Worm (Caenorhabditis elegans) whole organism, L4 larva: ENCODE results near the gene Y39H10B.2.
A peak's percentile ranks its signal among the peaks of the same experiment; 100 is the strongest.

Experiments used
- D1046.2 ChIP-seq: fragments of 200-800 bp; sonication (Bioruptor generic); IDR thresholded peaks from 2 replicates; pipeline ENCODE4 v1.3.6; 2022; ENCODE audit warnings: missing genetic modification characterization, missing compliant biosample characterization
- F26F4.8 ChIP-seq: fragments of 200-800 bp; sonication (Bioruptor generic); conservative IDR thresholded peaks from 2 replicates; pipeline ENCODE4 v1.3.6; 2022; ENCODE audit warnings: missing genetic modification characterization, missing compliant biosample characterization
- F37D6.2 ChIP-seq: sonication (generic microtip); optimal IDR thresholded peaks from 2 replicates; lab custom pipeline; 2016; ENCODE audit warnings: mild to moderate bottlenecking, missing genetic modification characterization, missing compliant biosample characterization
- F49E8.2 ChIP-seq: sonication (generic microtip); optimal IDR thresholded peaks from 2 replicates; lab custom pipeline; 2016; ENCODE audit warnings: missing compliant biosample characterization, mild to moderate bottlenecking, missing genetic modification characterization, borderline replicate concordance
- T20F7.1 ChIP-seq: fragments of 200-800 bp; sonication (Bioruptor generic); optimal IDR thresholded peaks from 2 replicates; lab custom pipeline; 2018; ENCODE audit warnings: mild to moderate bottlenecking, missing genetic modification characterization, missing compliant biosample characterization
- Y75B8A.6 ChIP-seq: fragments of 200-800 bp; sonication (Bioruptor generic); IDR thresholded peaks from 2 replicates; pipeline ENCODE4 v1.3.6; 2022; ENCODE audit warnings: missing genetic modification reagents, missing genetic modification characterization, missing compliant biosample characterization
- ama-1 ChIP-seq: fragments of 150-350 bp; optimal IDR thresholded peaks from 2 replicates; lab custom pipeline; 2014; ENCODE audit warnings: inconsistent platforms, mixed read lengths
- ceh-20 ChIP-seq: fragments of 200-800 bp; sonication (Bioruptor generic); IDR thresholded peaks from 2 replicates; pipeline ENCODE4 v1.3.6; 2022; ENCODE audit warnings: missing genetic modification reagents, missing genetic modification characterization, missing compliant biosample characterization
- ceh-32 ChIP-seq: sonication (generic microtip); optimal IDR thresholded peaks from 2 replicates; lab custom pipeline; 2016; ENCODE audit warnings: mild to moderate bottlenecking, missing genetic modification characterization, missing compliant biosample characterization; ENCODE audit not compliant: poor library complexity
- ceh-44 ChIP-seq: fragments of 200-800 bp; sonication (Bioruptor generic); IDR thresholded peaks from 2 replicates; pipeline ENCODE4 v1.3.6; 2022; ENCODE audit warnings: missing genetic modification reagents, missing genetic modification characterization, missing compliant biosample characterization
- ces-1 ChIP-seq: fragments of 150-350 bp; sonication (generic microtip); optimal IDR thresholded peaks from 4 replicates; lab custom pipeline; 2014; ENCODE audit warnings: missing biosample characterization, missing genetic modification reagents, missing genetic modification characterization
- ctbp-1 ChIP-seq: fragments of 200-800 bp; sonication (Bioruptor generic); IDR thresholded peaks from 2 replicates; pipeline ENCODE4 v1.3.6; 2022; ENCODE audit warnings: missing genetic modification reagents, missing genetic modification characterization, missing compliant biosample characterization
- duxl-1 ChIP-seq: sonication (generic microtip); optimal IDR thresholded peaks from 2 replicates; lab custom pipeline; 2016; ENCODE audit warnings: mild to moderate bottlenecking, missing genetic modification characterization, moderate library complexity, missing compliant biosample characterization; ENCODE audit not compliant: poor library complexity
- egl-27 ChIP-seq: sonication (generic microtip); optimal IDR thresholded peaks from 3 replicates; lab custom pipeline; 2017; ENCODE audit warnings: missing biosample characterization, missing genetic modification reagents, missing genetic modification characterization
- egl-43 ChIP-seq: fragments of 200-800 bp; sonication (Bioruptor generic); IDR thresholded peaks from 2 replicates; pipeline ENCODE4 v1.3.6; 2022; ENCODE audit warnings: missing genetic modification reagents, missing genetic modification characterization, missing compliant biosample characterization
- fkh-10 ChIP-seq: fragments of 150-350 bp; optimal IDR thresholded peaks from 2 replicates; lab custom pipeline; 2014; ENCODE audit warnings: missing biosample characterization, missing genetic modification reagents, missing genetic modification characterization
- fos-1 ChIP-seq: fragments of 150-350 bp; optimal IDR thresholded peaks from 2 replicates; lab custom pipeline; 2014; ENCODE audit warnings: missing biosample characterization, missing genetic modification characterization
- gei-8 ChIP-seq: fragments of 200-800 bp; sonication (Bioruptor generic); optimal IDR thresholded peaks from 2 replicates; lab custom pipeline; 2018; ENCODE audit warnings: mild to moderate bottlenecking, missing genetic modification characterization, missing compliant biosample characterization
- hif-1 ChIP-seq, 2 experiments: sonication (generic microtip); optimal IDR thresholded peaks; 2 replicates each; lab custom pipeline; 2016 to 2017; ENCODE audit warnings: missing compliant biosample characterization in 2 of 2, missing genetic modification characterization in 2 of 2, missing genetic modification reagents in 2 of 2, missing genotype in 2 of 2, mild to moderate bottlenecking in 1 of 2
- hlh-11 ChIP-seq: fragments of 200-800 bp; sonication (Bioruptor generic); optimal IDR thresholded peaks from 2 replicates; lab custom pipeline; 2018; ENCODE audit warnings: mild to moderate bottlenecking, missing genetic modification characterization, missing compliant biosample characterization
- hlh-30 ChIP-seq: sonication (generic microtip); optimal IDR thresholded peaks from 2 replicates; lab custom pipeline; 2017; ENCODE audit warnings: antibody characterized with exemption, mild to moderate bottlenecking, missing genetic modification characterization, missing compliant biosample characterization; ENCODE audit not compliant: insufficient read depth
- hmg-1.1 ChIP-seq: fragments of 200-800 bp; sonication (Bioruptor generic); IDR thresholded peaks from 2 replicates; pipeline ENCODE4 v1.3.6; 2022; ENCODE audit warnings: missing genetic modification reagents, missing genetic modification characterization, missing compliant biosample characterization
- jun-1 ChIP-seq: fragments of 150-350 bp; optimal IDR thresholded peaks from 2 replicates; lab custom pipeline; 2014; ENCODE audit warnings: missing biosample characterization, missing genetic modification reagents, missing genetic modification characterization
- lin-1 ChIP-seq: fragments of 200-800 bp; sonication (Bioruptor generic); IDR thresholded peaks from 2 replicates; pipeline ENCODE4 v1.3.6; 2022; ENCODE audit warnings: missing genetic modification reagents, missing genetic modification characterization, missing compliant biosample characterization
- lin-13 ChIP-seq: fragments of 150-350 bp; optimal IDR thresholded peaks from 2 replicates; lab custom pipeline; 2014; ENCODE audit warnings: missing biosample characterization, missing genetic modification reagents, missing genetic modification characterization
- madf-5 ChIP-seq, 2 experiments: fragments of 200-800 bp; sonication (Bioruptor generic); IDR thresholded peaks; 2 replicates each; pipeline ENCODE4 v1.3.6; 2022; ENCODE audit warnings: missing compliant biosample characterization in 2 of 2, missing genetic modification characterization in 2 of 2
- madf-9 ChIP-seq: fragments of 200-800 bp; sonication (Bioruptor generic); conservative IDR thresholded peaks from 2 replicates; pipeline ENCODE4 v1.3.6; 2022; ENCODE audit warnings: missing genetic modification reagents, missing genetic modification characterization, missing compliant biosample characterization
- nhr-10 ChIP-seq: fragments of 150-350 bp; optimal IDR thresholded peaks from 2 replicates; lab custom pipeline; 2014; ENCODE audit warnings: missing biosample characterization, missing genetic modification characterization
- nhr-102 ChIP-seq: sonication (generic microtip); optimal IDR thresholded peaks from 2 replicates; lab custom pipeline; 2016; ENCODE audit warnings: mild to moderate bottlenecking, missing genetic modification characterization, moderate library complexity, missing compliant biosample characterization
- nhr-111 ChIP-seq: fragments of 200-800 bp; sonication (Bioruptor generic); optimal IDR thresholded peaks from 2 replicates; lab custom pipeline; 2018; ENCODE audit warnings: mild to moderate bottlenecking, missing genetic modification characterization, missing compliant biosample characterization
- nhr-28 ChIP-seq: fragments of 150-350 bp; optimal IDR thresholded peaks from 2 replicates; lab custom pipeline; 2014; ENCODE audit warnings: missing biosample characterization, missing genetic modification characterization
- nhr-42 ChIP-seq: fragments of 200-800 bp; sonication (Bioruptor generic); IDR thresholded peaks from 2 replicates; pipeline ENCODE4 v1.3.6; 2022; ENCODE audit warnings: missing genetic modification characterization, missing compliant biosample characterization
- nhr-77 ChIP-seq: fragments of 150-350 bp; optimal IDR thresholded peaks from 2 replicates; lab custom pipeline; 2014; ENCODE audit warnings: missing biosample characterization, missing genetic modification characterization
- php-3 ChIP-seq: fragments of 200-800 bp; sonication (Bioruptor generic); IDR thresholded peaks from 2 replicates; pipeline ENCODE4 v1.3.6; 2022; ENCODE audit warnings: missing genetic modification reagents, missing genetic modification characterization, missing compliant biosample characterization
- pqm-1 ChIP-seq: sonication (generic microtip); optimal IDR thresholded peaks from 2 replicates; lab custom pipeline; 2017; ENCODE audit warnings: missing biosample characterization, missing genetic modification characterization
- rbr-2 ChIP-seq: sonication (generic microtip); optimal IDR thresholded peaks from 2 replicates; lab custom pipeline; 2016; ENCODE audit warnings: missing genotype, missing genetic modification characterization, missing compliant biosample characterization
- saeg-2 ChIP-seq: fragments of 200-800 bp; sonication (Bioruptor generic); IDR thresholded peaks from 2 replicates; pipeline ENCODE4 v1.3.6; 2022; ENCODE audit warnings: missing genetic modification reagents, missing genetic modification characterization, missing compliant biosample characterization
- set-16 ChIP-seq: fragments of 200-800 bp; sonication (Bioruptor generic); IDR thresholded peaks from 2 replicates; pipeline ENCODE4 v1.3.6; 2022; ENCODE audit warnings: missing genetic modification reagents, missing genetic modification characterization, missing compliant biosample characterization
- skn-1 ChIP-seq: fragments of 150-350 bp; optimal IDR thresholded peaks from 2 replicates; lab custom pipeline; 2014; ENCODE audit warnings: missing biosample characterization, missing genetic modification characterization
- snpc-1.2 ChIP-seq: fragments of 200-800 bp; sonication (Bioruptor generic); IDR thresholded peaks from 2 replicates; pipeline ENCODE4 v1.3.6; 2022; ENCODE audit warnings: missing genetic modification reagents, missing genetic modification characterization, missing compliant biosample characterization
- spr-1 ChIP-seq: sonication (generic microtip); optimal IDR thresholded peaks from 2 replicates; lab custom pipeline; 2016; ENCODE audit warnings: mild to moderate bottlenecking, missing genetic modification characterization, missing compliant biosample characterization
- spr-3 ChIP-seq: fragments of 200-800 bp; sonication (Bioruptor generic); optimal IDR thresholded peaks from 2 replicates; lab custom pipeline; 2018; ENCODE audit warnings: mild to moderate bottlenecking, missing genetic modification characterization, missing compliant biosample characterization
- tag-97 ChIP-seq: fragments of 200-800 bp; sonication (Bioruptor generic); IDR thresholded peaks from 2 replicates; pipeline ENCODE4 v1.3.6; 2022; ENCODE audit warnings: missing genetic modification characterization, missing compliant biosample characterization
- unc-130 ChIP-seq: sonication (generic microtip); optimal IDR thresholded peaks from 2 replicates; lab custom pipeline; 2016; ENCODE audit warnings: missing genetic modification reagents, missing genetic modification characterization, missing compliant biosample characterization
- unc-39 ChIP-seq: sonication (generic microtip); optimal IDR thresholded peaks from 2 replicates; lab custom pipeline; 2017; ENCODE audit warnings: missing biosample characterization, missing genetic modification characterization
- unc-62 ChIP-seq, 3 experiments: fragments of 150-350 bp in 1 of 3; sonication (generic microtip); optimal IDR thresholded peaks in 2 of 3; peaks in 1 of 3; 1 replicate in 1 of 3; 2 replicates in 2 of 3; lab custom pipeline; 2014 to 2017; ENCODE audit warnings: missing biosample characterization in 3 of 3, missing genetic modification characterization in 3 of 3, missing genetic modification reagents in 3 of 3, missing genotype in 1 of 3
- vab-7 ChIP-seq: fragments of 200-800 bp; sonication (Bioruptor generic); IDR thresholded peaks from 2 replicates; pipeline ENCODE4 v1.3.6; 2022; ENCODE audit warnings: missing genetic modification reagents, missing genetic modification characterization, missing compliant biosample characterization
- zfp-2 ChIP-seq: sonication (generic microtip); optimal IDR thresholded peaks from 2 replicates; lab custom pipeline; 2016; ENCODE audit warnings: mild to moderate bottlenecking, missing genetic modification characterization, missing compliant biosample characterization
- zfp-3 ChIP-seq: fragments of 200-800 bp; sonication (Bioruptor generic); conservative IDR thresholded peaks from 2 replicates; pipeline ENCODE4 v1.3.6; 2022; ENCODE audit warnings: missing genetic modification reagents, missing genetic modification characterization, missing compliant biosample characterization
- zip-11 ChIP-seq: fragments of 200-800 bp; sonication (Bioruptor generic); IDR thresholded peaks from 2 replicates; pipeline ENCODE4 v1.3.6; 2022; ENCODE audit warnings: missing genetic modification characterization, missing compliant biosample characterization
- ztf-7 ChIP-seq: fragments of 150-350 bp; optimal IDR thresholded peaks from 2 replicates; lab custom pipeline; 2014; ENCODE audit warnings: missing biosample characterization, missing genetic modification characterization

The Y39H10B.2 gene

ce11 chrV:3703888-3704287 is 35.3 kb downstream of the Y39H10B.2 start (continued):
- TF ChIP-seq nhr-28 = peak; percentile 34
- TF ChIP-seq gei-8 (GFP tag; lab: Kevin White, UChicago) = no peak
- peak; percentile 93 for TF ChIP-seq hmg-1.1 (GFP tag; lab: Robert Waterston, UW)
- no peak for TF ChIP-seq fkh-10 (GFP tag; lab: Kevin White, UChicago)
- no peak for TF ChIP-seq F49E8.2
- 0 out of 2 replicates have a peak, but pooled peaks have one; percentile 49 for TF ChIP-seq set-16 (GFP tag; lab: Robert Waterston, UW)
- no peak for TF ChIP-seq spr-3 (GFP tag; lab: Kevin White, UChicago)
- TF ChIP-seq unc-62 (GFP tag; optimal IDR thresholded peaks at IDR 0.05 in 1 of 2; lab: Kevin White, UChicago) = peak in 1 of 2 experiments; percentile 47
- TF ChIP-seq unc-62 (tag; optimal IDR thresholded peaks at IDR 0.05; lab: Kevin White, UChicago) = no peak
- peak in 1 of 2 experiments; percentile 50 for TF ChIP-seq hif-1 (tag; optimal IDR thresholded peaks at IDR 0.05; lab: Kevin White, UChicago)
- TF ChIP-seq zfp-2 (tag; lab: Kevin White, UChicago) = no peak
- TF ChIP-seq madf-9 (GFP tag; lab: Robert Waterston, UW) = no peak
- TF ChIP-seq Y75B8A.6 = no peak
- no peak for TF ChIP-seq ceh-20 (GFP tag; lab: Robert Waterston, UW)
- peak; percentile 14 for TF ChIP-seq jun-1 (tag; lab: Kevin White, UChicago)
- TF ChIP-seq F26F4.8 (GFP tag; lab: Robert Waterston, UW) = no peak
- no peak for TF ChIP-seq vab-7 (GFP tag; lab: Robert Waterston, UW)
- no peak for TF ChIP-seq php-3
- TF ChIP-seq nhr-42 (GFP tag; lab: Robert Waterston, UW) = no peak
- TF ChIP-seq pqm-1 (tag; lab: Kevin White, UChicago) = no peak
- no peak for TF ChIP-seq saeg-2 (GFP tag; lab: Robert Waterston, UW)
- no peak for TF ChIP-seq lin-1 (GFP tag; lab: Robert Waterston, UW)
- no peak for TF ChIP-seq ceh-32 (tag; lab: Kevin White, UChicago)
- no peak for TF ChIP-seq unc-39 (tag; lab: Kevin White, UChicago)
- no peak for TF ChIP-seq lin-13 (GFP tag; lab: Kevin White, UChicago)
- peak; percentile 37 for TF ChIP-seq spr-1 (tag; lab: Kevin White, UChicago)
- TF ChIP-seq duxl-1 = peak; percentile 41
- TF ChIP-seq hlh-30 = peak; percentile 76
- no peak for TF ChIP-seq D1046.2
- no peak for TF ChIP-seq ceh-44 (GFP tag; lab: Robert Waterston, UW)
- no peak for TF ChIP-seq ztf-7 (tag; lab: Kevin White, UChicago)
- peak; percentile 8 for TF ChIP-seq F37D6.2 (tag; lab: Kevin White, UChicago)
- TF ChIP-seq nhr-102 = peak; percentile 19
- TF ChIP-seq madf-5 (GFP tag; IDR thresholded peaks at IDR 0.05; lab: Robert Waterston, UW) = no peak
- peak; percentile 44; the same call in 1 of the 2 replicates for TF ChIP-seq egl-43 (GFP tag; lab: Robert Waterston, UW)
- TF ChIP-seq zip-11 (GFP tag; lab: Robert Waterston, UW) = no peak
- TF ChIP-seq ctbp-1 (GFP tag; lab: Robert Waterston, UW) = 0 out of 2 replicates have a peak, but pooled peaks have one; percentile 35
- TF ChIP-seq snpc-1.2 (GFP tag; lab: Robert Waterston, UW) = no peak
- TF ChIP-seq nhr-111 (GFP tag; lab: Kevin White, UChicago) = no peak
- no peak for TF ChIP-seq egl-27 (tag; lab: Kevin White, UChicago)
- no peak for TF ChIP-seq tag-97
- TF ChIP-seq hlh-11 (tag; lab: Kevin White, UChicago) = peak; percentile 79
- no peak for TF ChIP-seq ama-1
- no peak for TF ChIP-seq nhr-77 (tag; lab: Kevin White, UChicago)
- TF ChIP-seq fos-1 (tag; lab: Kevin White, UChicago) = no peak
- no peak for TF ChIP-seq ces-1
- no peak for TF ChIP-seq unc-130 (GFP tag; lab: Kevin White, UChicago)
- TF ChIP-seq T20F7.1 = no peak
- no peak for TF ChIP-seq nhr-10 (tag; lab: Kevin White, UChicago)
- no peak for TF ChIP-seq zfp-3 (GFP tag; lab: Robert Waterston, UW)
- no peak for TF ChIP-seq skn-1 (tag; lab: Kevin White, UChicago)
- TF ChIP-seq rbr-2 (tag; lab: Kevin White, UChicago) = peak; percentile 56
